Worm (Caenorhabditis elegans): ENCODE data around the gene F17C11.26.

The F17C11.26 gene

ce11 chrV:10981113-10981512 lies 39.9 kb downstream of the F17C11.26 start, which contains the start of gene fig-1:
fig-1 (minus strand) TSS chrV:10981213.
- no peak for TF ChIP-seq elt-2 (tag; optimal IDR thresholded peaks at IDR 0.05)
- no peak for TF ChIP-seq hmg-11 (tag; optimal IDR thresholded peaks at IDR 0.05)
- TF ChIP-seq ceh-16 (tag; optimal IDR thresholded peaks at IDR 0.05), result no peak
- TF ChIP-seq nhr-76 (tag; optimal IDR thresholded peaks at IDR 0.05), result no peak
- TF ChIP-seq unc-62 (GFP tag; optimal IDR thresholded peaks at IDR 0.05), result no peak
- no peak for TF ChIP-seq nhr-11 (tag; optimal IDR thresholded peaks at IDR 0.05)

DNA sequence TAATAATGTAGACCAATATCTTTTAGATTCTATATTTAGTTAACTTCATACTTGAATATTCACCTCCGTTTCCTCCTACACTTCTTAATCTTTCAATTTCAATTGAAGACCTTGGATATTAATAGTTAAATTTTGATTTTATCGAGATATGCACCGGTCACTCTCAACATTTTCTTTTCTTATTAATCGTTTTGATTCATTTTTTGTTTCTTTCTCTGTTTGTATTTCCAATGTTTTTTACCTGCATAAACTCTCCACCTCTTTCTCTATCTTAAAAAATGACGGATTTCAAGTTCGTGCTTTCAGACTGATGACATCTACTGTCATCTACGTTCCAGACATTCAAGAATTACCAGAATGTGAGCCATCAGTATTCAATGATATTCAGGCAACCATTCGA lies 50.5 kb downstream of the F17C11.26 start, which contains the start of gene frpr-9:
frpr-9 (plus strand) TSS at position 301 of the 400 bp plus-strand sequence.
- TF ChIP-seq egl-27 (tag; optimal IDR thresholded peaks at IDR 0.05) (no peak), mdl-1 (tag; optimal IDR thresholded peaks at IDR 0.05) (no peak), fkh-10 (GFP tag; optimal IDR thresholded peaks at IDR 0.05) (no peak), jun-1 (tag; optimal IDR thresholded peaks at IDR 0.05) (no peak), aly-2 (tag; optimal IDR thresholded peaks at IDR 0.05) (no peak)

All from whole organism, L3 larva.